Worm (Caenorhabditis elegans) whole organism, L1 larva: Measurements from ENCODE around the gene fipr-4.

Experiments
- ama-1 ChIP-seq: fragments of 150-350 bp; optimal IDR thresholded peaks from 2 replicates; lab custom pipeline; 2014
- blmp-1 ChIP-seq: fragments of 150-350 bp; optimal IDR thresholded peaks from 2 replicates; lab custom pipeline; 2014; ENCODE audit warnings: missing biosample characterization, missing genetic modification characterization
- ceh-88 ChIP-seq: fragments of 200-800 bp; sonication (Bioruptor generic); IDR thresholded peaks from 2 replicates; pipeline ENCODE4 v1.3.6; 2022; ENCODE audit warnings: missing genetic modification characterization, missing compliant biosample characterization
- efl-3 ChIP-seq: fragments of 200-800 bp; sonication (Bioruptor generic); optimal IDR thresholded peaks from 2 replicates; lab custom pipeline; 2018; ENCODE audit warnings: mild to moderate bottlenecking, missing genetic modification characterization, missing compliant biosample characterization
- hlh-17 ChIP-seq: fragments of 200-800 bp; sonication (Bioruptor generic); optimal IDR thresholded peaks from 2 replicates; lab custom pipeline; 2018; ENCODE audit warnings: missing genetic modification characterization, mild to moderate bottlenecking, missing compliant biosample characterization, moderate library complexity, borderline replicate concordance
- irx-1 ChIP-seq: sonication (generic microtip); optimal IDR thresholded peaks from 2 replicates; lab custom pipeline; 2016; ENCODE audit warnings: missing genetic modification characterization, missing compliant biosample characterization
- lin-13 ChIP-seq: fragments of 150-350 bp; optimal IDR thresholded peaks from 2 replicates; lab custom pipeline; 2014; ENCODE audit warnings: missing biosample characterization, missing genetic modification reagents, missing genetic modification characterization
- lir-3 ChIP-seq: sonication (generic microtip); optimal IDR thresholded peaks from 2 replicates; lab custom pipeline; 2016; ENCODE audit warnings: mild to moderate bottlenecking, missing genetic modification characterization, moderate library complexity, missing compliant biosample characterization; ENCODE audit not compliant: poor library complexity
- nhr-11 ChIP-seq: fragments of 150-350 bp; optimal IDR thresholded peaks from 2 replicates; lab custom pipeline; 2014; ENCODE audit warnings: missing biosample characterization, missing genetic modification characterization
- nhr-12 ChIP-seq: sonication (generic microtip); optimal IDR thresholded peaks from 2 replicates; lab custom pipeline; 2017; ENCODE audit warnings: missing biosample characterization, missing genetic modification characterization
- pax-3 ChIP-seq: fragments of 200-800 bp; sonication (Bioruptor generic); optimal IDR thresholded peaks from 2 replicates; lab custom pipeline; 2018; ENCODE audit warnings: mild to moderate bottlenecking, missing genetic modification characterization, moderate library complexity, missing compliant biosample characterization
- pqm-1 ChIP-seq: sonication (generic microtip); optimal IDR thresholded peaks from 3 replicates; lab custom pipeline; 2017; ENCODE audit warnings: missing biosample characterization, missing genetic modification characterization
- skn-1 ChIP-seq: fragments of 150-350 bp; optimal IDR thresholded peaks from 2 replicates; lab custom pipeline; 2014; ENCODE audit warnings: missing biosample characterization, missing genetic modification characterization
- xbp-1 ChIP-seq: sonication (generic microtip); optimal IDR thresholded peaks from 2 replicates; lab custom pipeline; 2016; ENCODE audit warnings: missing genetic modification characterization, missing compliant biosample characterization

DNA sequence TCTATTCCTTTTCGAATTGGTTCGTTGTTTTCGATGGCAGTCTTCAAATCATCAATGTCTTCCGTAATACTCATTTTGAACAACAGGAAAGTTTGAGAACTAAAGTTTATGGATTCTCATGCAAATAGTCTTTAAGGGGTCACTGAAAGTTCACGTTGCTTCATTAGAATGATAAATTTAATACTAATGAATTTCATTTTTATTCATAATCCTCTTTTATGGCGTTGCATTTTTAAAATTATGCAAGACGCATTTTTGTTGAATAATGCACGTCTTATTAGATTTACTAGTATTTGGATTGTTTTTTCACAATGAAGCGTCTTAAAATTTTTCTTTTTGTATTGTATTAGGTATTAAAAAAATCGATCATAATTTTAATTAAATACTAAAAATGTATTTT lies 14.8 kb upstream of the fipr-4 start, which contains the start of gene C12D8.9:
- TF ChIP-seq xbp-1 (tag; lab: Kevin White, UChicago) (no peak), lir-3 (tag; lab: Kevin White, UChicago) (no peak), nhr-12 (tag; lab: Kevin White, UChicago) (no peak), irx-1 (no peak), pqm-1 (no peak), ama-1 (lab: Kevin White, UChicago) (no peak), skn-1 (tag; lab: Kevin White, UChicago) (no peak), blmp-1 (tag; lab: Kevin White, UChicago) (no peak), lin-13 (no peak), pax-3 (tag; lab: Kevin White, UChicago) (no peak), nhr-11 (tag; lab: Kevin White, UChicago) (no peak), hlh-17 (GFP tag; lab: Kevin White, UChicago) (no peak), ceh-88 (GFP tag; lab: Robert Waterston, UW) (no peak), efl-3 (GFP tag; lab: Kevin White, UChicago) (no peak)
